Worm (Caenorhabditis elegans): Measurements from ENCODE around the gene C49F5.8.
"Not testable (repeated sequence)": the region's sequence is repeated elsewhere in the genome, so short reads cannot be mapped to it uniquely, and the experiment has no call there.

C49F5.8 gene

ce11 chrX:11952129-11952528, 7.8 kb upstream of the C49F5.8 start:
- TF ChIP-seq unc-62 (GFP tag; optimal IDR thresholded peaks at IDR 0.05): no peak

ce11 chrX:11953229-11953628, 6.7 kb upstream of the C49F5.8 start, which contains the start of gene T08D10.4:
TSS of gene T08D10.4 (minus strand) at chrX:11953329.
- TF ChIP-seq unc-62 (GFP tag; optimal IDR thresholded peaks at IDR 0.05): no peak

ce11 chrX:11955125-11955524, 4.8 kb upstream of the C49F5.8 start, which contains the start of gene T08D10.3:
TSS of gene T08D10.3 (plus strand) at chrX:11955425.
- no peak for TF ChIP-seq unc-62 (GFP tag; optimal IDR thresholded peaks at IDR 0.05)

- TF ChIP-seq unc-62 (GFP tag; optimal IDR thresholded peaks at IDR 0.05): no peak
Measured at ce11 chrX:11957246-11957645, 2.7 kb upstream of the C49F5.8 start, which contains the start of gene T08D10.5. TSS of gene T08D10.5 (plus strand) at chrX:11957546.

ce11 chrX:11961103-11961502, 1.2 kb downstream of the C49F5.8 start, which contains the start of gene C49F5.13:
TSS of gene C49F5.13 (plus strand) at chrX:11961403.
- TF ChIP-seq unc-62 (GFP tag; optimal IDR thresholded peaks at IDR 0.05): not testable (repeated sequence)

ce11 chrX:11962050-11962788, 2.3 kb downstream of the C49F5.8 start:
- no peak for TF ChIP-seq unc-62 (GFP tag; optimal IDR thresholded peaks at IDR 0.05)

- TF ChIP-seq unc-62 (GFP tag; optimal IDR thresholded peaks at IDR 0.05): no peak
Measured at ce11 chrX:11963659-11964058, 3.7 kb downstream of the C49F5.8 start.

- TF ChIP-seq unc-62 (GFP tag; optimal IDR thresholded peaks at IDR 0.05): no peak
Measured at ce11 chrX:11964555-11964954, 4.6 kb downstream of the C49F5.8 start.

- no peak for TF ChIP-seq unc-62 (GFP tag; optimal IDR thresholded peaks at IDR 0.05)
Measured at ce11 chrX:11965163-11965562, 5.2 kb downstream of the C49F5.8 start.

- no peak for TF ChIP-seq unc-62 (GFP tag; optimal IDR thresholded peaks at IDR 0.05)
Measured at ce11 chrX:11965663-11966304, 5.8 kb downstream of the C49F5.8 start, which contains the start of gene sams-1. TSS of gene sams-1 (plus strand) at chrX:11965962.

ce11 chrX:11967034-11967433, 7.1 kb downstream of the C49F5.8 start:
- no peak for TF ChIP-seq unc-62 (GFP tag; optimal IDR thresholded peaks at IDR 0.05)

- TF ChIP-seq unc-62 (GFP tag; optimal IDR thresholded peaks at IDR 0.05): no peak
Measured at ce11 chrX:11968024-11968598, 8.2 kb downstream of the C49F5.8 start.

ce11 chrX:11969085-11969484, 9.1 kb downstream of the C49F5.8 start:
- TF ChIP-seq unc-62 (GFP tag; optimal IDR thresholded peaks at IDR 0.05): no peak

ce11 chrX:11969554-11969953, 9.6 kb downstream of the C49F5.8 start:
- no peak for TF ChIP-seq unc-62 (GFP tag; optimal IDR thresholded peaks at IDR 0.05)

- TF ChIP-seq unc-62 (GFP tag; optimal IDR thresholded peaks at IDR 0.05): no peak
Measured at ce11 chrX:11971323-11971722, 11.4 kb downstream of the C49F5.8 start.

- no peak for TF ChIP-seq unc-62 (GFP tag; optimal IDR thresholded peaks at IDR 0.05)
Measured at ce11 chrX:11974629-11975085, 14.7 kb downstream of the C49F5.8 start, which contains the start of gene set-6. TSS of gene set-6 (minus strand) at chrX:11974679.

Measured in whole organism, dauer.